Fruit fly (Drosophila melanogaster) whole organism, embryonic: Measurements from ENCODE around the gene Argp.

ENCODE experiments used
- ATbp ChIP-seq: fragments of 200-800 bp; sonication (Bioruptor generic); optimal IDR thresholded peaks from 2 replicates; lab custom pipeline; 2017; ENCODE audit warnings: missing biosample characterization, mild to moderate bottlenecking, missing genetic modification characterization, missing genetic modification reagents
- CG1024 ChIP-seq: fragments of 200-800 bp; sonication (Bioruptor generic); IDR thresholded peaks from 2 replicates; pipeline ENCODE4 v1.3.6; 2022; ENCODE audit warnings: missing biosample characterization, missing genetic modification characterization
- CG10267 ChIP-seq: fragments of 200-800 bp; sonication (Bioruptor generic); optimal IDR thresholded peaks from 2 replicates; lab custom pipeline; 2018; ENCODE audit warnings: missing biosample characterization, mild to moderate bottlenecking, missing genetic modification characterization, moderate library complexity
- CG10565 ChIP-seq: fragments of 200-800 bp; sonication (Bioruptor generic); optimal IDR thresholded peaks from 3 replicates; lab custom pipeline; 2016; ENCODE audit warnings: missing biosample characterization, mild to moderate bottlenecking, missing genetic modification characterization
- CG11723 ChIP-seq: fragments of 200-800 bp; sonication (Bioruptor generic); optimal IDR thresholded peaks from 2 replicates; lab custom pipeline; 2017; ENCODE audit warnings: missing biosample characterization, mild to moderate bottlenecking, missing genetic modification characterization
- CG12219 ChIP-seq: fragments of 200-800 bp; sonication (Bioruptor generic); optimal IDR thresholded peaks from 3 replicates; lab custom pipeline; 2018; ENCODE audit warnings: missing biosample characterization, mild to moderate bottlenecking, missing genetic modification characterization
- CG13624 ChIP-seq: fragments of 200-800 bp; sonication (Bioruptor generic); optimal IDR thresholded peaks from 2 replicates; lab custom pipeline; 2016; ENCODE audit warnings: missing biosample characterization, missing genetic modification characterization
- CG13775 ChIP-seq: fragments of 200-800 bp; sonication (Bioruptor generic); optimal IDR thresholded peaks from 3 replicates; lab custom pipeline; 2017; ENCODE audit warnings: missing biosample characterization, mild to moderate bottlenecking, missing genetic modification characterization
- CG17359 ChIP-seq: fragments of 200-800 bp; sonication (Bioruptor generic); optimal IDR thresholded peaks from 3 replicates; lab custom pipeline; 2018; ENCODE audit warnings: missing biosample characterization, mild to moderate bottlenecking, missing genetic modification characterization, moderate library complexity
- CG17361 ChIP-seq: fragments of 200-800 bp; sonication (Bioruptor generic); IDR thresholded peaks from 3 replicates; pipeline ENCODE4 v1.3.6; 2022; ENCODE audit warnings: missing biosample characterization, missing genetic modification characterization
- CG30020 ChIP-seq: fragments of 200-800 bp; optimal IDR thresholded peaks from 2 replicates; lab custom pipeline; 2019; ENCODE audit warnings: missing biosample characterization, mild to moderate bottlenecking, missing genetic modification characterization, moderate library complexity
- CG3065 ChIP-seq: fragments of 200-800 bp; sonication (Bioruptor generic); optimal IDR thresholded peaks from 2 replicates; lab custom pipeline; 2016; ENCODE audit warnings: missing biosample characterization, missing genetic modification characterization
- CG32772 ChIP-seq: fragments of 200-800 bp; sonication (Bioruptor generic); IDR thresholded peaks from 2 replicates; pipeline ENCODE4 v1.3.6; 2022; ENCODE audit warnings: missing biosample characterization, missing genetic modification characterization
- CG4328 ChIP-seq: fragments of 200-800 bp; sonication (Bioruptor generic); optimal IDR thresholded peaks from 3 replicates; lab custom pipeline; 2017; ENCODE audit warnings: missing biosample characterization, missing genetic modification reagents, missing genetic modification characterization
- CG4360 ChIP-seq: fragments of 200-800 bp; sonication (Bioruptor generic); IDR thresholded peaks from 2 replicates; pipeline ENCODE4 v1.3.6; 2022; ENCODE audit warnings: missing biosample characterization, missing genetic modification characterization
- CG6854 ChIP-seq: fragments of 200-800 bp; sonication (Bioruptor generic); optimal IDR thresholded peaks from 3 replicates; lab custom pipeline; 2017; ENCODE audit warnings: missing biosample characterization, mild to moderate bottlenecking, missing genetic modification characterization
- CG7357 ChIP-seq: fragments of 200-800 bp; sonication (Bioruptor generic); IDR thresholded peaks from 3 replicates; pipeline ENCODE4 v1.3.6; 2022; ENCODE audit warnings: missing biosample characterization, missing genetic modification characterization
- CG7745 ChIP-seq: fragments of 200-800 bp; sonication (Bioruptor generic); optimal IDR thresholded peaks from 2 replicates; lab custom pipeline; 2018; ENCODE audit warnings: missing biosample characterization, mild to moderate bottlenecking, missing genetic modification characterization, moderate library complexity
- CG9727 ChIP-seq: fragments of 200-800 bp; sonication (Bioruptor generic); optimal IDR thresholded peaks from 3 replicates; lab custom pipeline; 2017; ENCODE audit warnings: missing biosample characterization, mild to moderate bottlenecking, missing genetic modification characterization
- CrebB ChIP-seq: fragments of 200-800 bp; sonication (Bioruptor generic); optimal IDR thresholded peaks from 3 replicates; lab custom pipeline; 2018; ENCODE audit warnings: missing biosample characterization, mild to moderate bottlenecking, missing genetic modification characterization
- Eip74EF ChIP-seq, 2 experiments: fragments of 200-800 bp in 1 of 2; fragments of >200 bp in 1 of 2; sonication (Bioruptor generic) in 1 of 2; optimal IDR thresholded peaks; 2 replicates each; lab custom pipeline; 2017 to 2019; ENCODE audit warnings: missing biosample characterization in 2 of 2, missing genetic modification characterization in 2 of 2, mild to moderate bottlenecking in 1 of 2, moderate library complexity in 1 of 2
- HLHmδ ChIP-seq: fragments of 200-800 bp; sonication (Bioruptor generic); optimal IDR thresholded peaks from 2 replicates; lab custom pipeline; 2018; ENCODE audit warnings: missing biosample characterization, mild to moderate bottlenecking, missing genetic modification characterization, moderate library complexity
- HmgD ChIP-seq: fragments of 200-800 bp; sonication (Bioruptor generic); optimal IDR thresholded peaks from 3 replicates; lab custom pipeline; 2016; ENCODE audit warnings: missing biosample characterization, missing genetic modification characterization
- Hr39 ChIP-seq: fragments of >200 bp; optimal IDR thresholded peaks from 2 replicates; lab custom pipeline; 2017
- NfI ChIP-seq: fragments of 200-800 bp; sonication (Bioruptor generic); optimal IDR thresholded peaks from 3 replicates; lab custom pipeline; 2018; ENCODE audit warnings: missing biosample characterization, mild to moderate bottlenecking, missing genetic modification characterization, moderate library complexity
- Oaz ChIP-seq: fragments of 200-800 bp; sonication (Bioruptor generic); IDR thresholded peaks from 2 replicates; pipeline ENCODE4 v1.3.6; 2022; ENCODE audit warnings: missing biosample characterization, missing genetic modification characterization
- Sox100B ChIP-seq: fragments of 200-800 bp; sonication (Bioruptor generic); optimal IDR thresholded peaks from 3 replicates; lab custom pipeline; 2018; ENCODE audit warnings: missing biosample characterization, mild to moderate bottlenecking, missing genetic modification characterization
- Tbp ChIP-seq: fragments of >200 bp; optimal IDR thresholded peaks from 2 replicates; lab custom pipeline; 2018; ENCODE audit warnings: missing biosample characterization, missing genetic modification characterization
- al ChIP-seq: fragments of 200-800 bp; sonication (Bioruptor generic); IDR thresholded peaks from 2 replicates; pipeline ENCODE4 v1.3.6; 2022; ENCODE audit warnings: missing biosample characterization, missing genetic modification characterization
- ash1 ChIP-seq: fragments of 200-800 bp; sonication (Bioruptor generic); optimal IDR thresholded peaks from 2 replicates; lab custom pipeline; 2018; ENCODE audit warnings: missing biosample characterization, mild to moderate bottlenecking, missing genetic modification characterization
- bigmax ChIP-seq: fragments of 200-800 bp; sonication (Bioruptor generic); optimal IDR thresholded peaks from 2 replicates; lab custom pipeline; 2018; ENCODE audit warnings: missing biosample characterization, mild to moderate bottlenecking, missing genetic modification characterization
- br ChIP-seq: fragments of >200 bp; optimal IDR thresholded peaks from 2 replicates; lab custom pipeline; 2017
- chm ChIP-seq: fragments of 200-800 bp; sonication (Bioruptor generic); IDR thresholded peaks from 2 replicates; pipeline ENCODE4 v1.3.6; 2022; ENCODE audit warnings: missing biosample characterization, missing genetic modification characterization
- crc ChIP-seq: fragments of 200-800 bp; sonication (Bioruptor generic); optimal IDR thresholded peaks from 2 replicates; lab custom pipeline; 2016; ENCODE audit warnings: missing biosample characterization, missing genetic modification characterization
- danr ChIP-seq: fragments of 200-800 bp; sonication (Bioruptor generic); IDR thresholded peaks from 2 replicates; pipeline ENCODE4 v1.3.6; 2022; ENCODE audit warnings: missing biosample characterization, missing genetic modification characterization
- eve ChIP-seq, 2 experiments: fragments of >200 bp; optimal IDR thresholded peaks; 2 replicates each; lab custom pipeline; 2017; ENCODE audit warnings: missing biosample characterization in 2 of 2, missing genetic modification characterization in 2 of 2
- ham ChIP-seq: fragments of 200-800 bp; sonication (Bioruptor generic); IDR thresholded peaks from 2 replicates; pipeline ENCODE4 v1.3.6; 2022; ENCODE audit warnings: missing biosample characterization, missing genetic modification characterization
- klu ChIP-seq: fragments of 200-800 bp; sonication (Bioruptor generic); IDR thresholded peaks from 2 replicates; pipeline ENCODE4 v1.3.6; 2022; ENCODE audit warnings: missing biosample characterization, missing genetic modification characterization
- nerfin-1 ChIP-seq: fragments of 200-800 bp; sonication (Bioruptor generic); optimal IDR thresholded peaks from 3 replicates; lab custom pipeline; 2019; ENCODE audit warnings: missing biosample characterization, mild to moderate bottlenecking, missing genetic modification characterization, moderate library complexity
- pb ChIP-seq: fragments of 200-800 bp; sonication (Bioruptor generic); optimal IDR thresholded peaks from 3 replicates; lab custom pipeline; 2016; ENCODE audit warnings: missing biosample characterization, missing genetic modification characterization
- pum ChIP-seq: fragments of 200-800 bp; sonication (Bioruptor generic); optimal IDR thresholded peaks from 2 replicates; lab custom pipeline; 2016; ENCODE audit warnings: missing biosample characterization, missing genetic modification characterization
- sc ChIP-seq, 3 experiments: fragments of >200 bp in 2 of 3; fragments of 200-800 bp in 1 of 3; sonication (Bioruptor generic) in 1 of 3; optimal IDR thresholded peaks; 2 replicates in 2 of 3; 3 replicates in 1 of 3; lab custom pipeline; 2017; ENCODE audit warnings: mild to moderate bottlenecking in 1 of 3, missing biosample characterization in 1 of 3, missing genetic modification characterization in 1 of 3, missing genetic modification reagents in 1 of 3
- sisA ChIP-seq: fragments of 200-800 bp; sonication (Bioruptor generic); IDR thresholded peaks from 2 replicates; pipeline ENCODE4 v1.3.6; 2022; ENCODE audit warnings: missing biosample characterization, missing genetic modification characterization
- toy ChIP-seq: fragments of 200-800 bp; sonication (Bioruptor generic); IDR thresholded peaks from 2 replicates; pipeline ENCODE4 v1.3.6; 2022; ENCODE audit warnings: missing biosample characterization, missing genetic modification characterization
- unc-4 ChIP-seq: fragments of 200-800 bp; sonication (Bioruptor generic); IDR thresholded peaks from 2 replicates; pipeline ENCODE4 v1.3.6; 2022; ENCODE audit warnings: missing biosample characterization, missing genetic modification characterization; ENCODE audit not compliant: partially characterized antibody
- vnd ChIP-seq: fragments of 200-800 bp; sonication (Bioruptor generic); IDR thresholded peaks from 3 replicates; pipeline ENCODE4 v1.3.6; 2022; ENCODE audit warnings: missing biosample characterization, missing genetic modification characterization; ENCODE audit not compliant: partially characterized antibody
- wdn ChIP-seq: fragments of 200-800 bp; sonication (Bioruptor generic); IDR thresholded peaks from 2 replicates; pipeline ENCODE4 v1.3.6; 2022; ENCODE audit warnings: missing biosample characterization, missing genetic modification characterization
- z ChIP-seq: fragments of 200-800 bp; sonication (Bioruptor generic); IDR thresholded peaks from 3 replicates; pipeline ENCODE4 v1.3.6; 2022; ENCODE audit warnings: missing biosample characterization, missing genetic modification characterization
- zen ChIP-seq: fragments of 200-800 bp; sonication (Bioruptor generic); optimal IDR thresholded peaks from 3 replicates; lab custom pipeline; 2018; ENCODE audit warnings: missing biosample characterization, mild to moderate bottlenecking, missing genetic modification characterization, moderate library complexity

Gene Argp

dm6 chr3R:13660924-13661659 lies 48.6 kb downstream of the Argp start, which contains the start of gene B52 (continued):
- TF ChIP-seq CG10565 (GFP tag; lab: Kevin White, UChicago) (no peak), CG11723 (peak; percentile 47), CG6854 (peak; percentile 70), CG4360 (GFP tag; lab: Robert Waterston, UW) (no peak), klu (GFP tag; lab: Robert Waterston, UW) (0 out of 2 replicates have a peak, but pooled peaks have one; percentile 20), Oaz (GFP tag; lab: Robert Waterston, UW) (0 out of 2 replicates have a peak, but pooled peaks have one; percentile 9), CG1024 (GFP tag; lab: Robert Waterston, UW) (peak; percentile 80), CG32772 (GFP tag; lab: Robert Waterston, UW) (peak; percentile 32; the same call in 1 of the 2 replicates), HLHmδ (GFP tag; lab: Kevin White, UChicago) (peak; percentile 90), toy (no peak), CG13775 (GFP tag; lab: Kevin White, UChicago) (peak; percentile 66), wdn (peak; percentile 56; the same call in 1 of the 2 replicates), CG7745 (tag; lab: Kevin White, UChicago) (no peak), HmgD (peak; percentile 45), CG4328 (GFP tag; lab: Kevin White, UChicago) (peak; percentile 69), chm (GFP tag; lab: Robert Waterston, UW) (peak; percentile 80; the same call in 1 of the 2 replicates), nerfin-1 (tag; lab: Kevin White, UChicago) (peak; percentile 75), ham (GFP tag; lab: Robert Waterston, UW) (peak; percentile 54; the same call in 1 of the 2 replicates), CG3065 (GFP tag; lab: Kevin White, UChicago) (peak; percentile 25), Hr39 (lab: Kevin White, UChicago) (no peak), zen (tag; lab: Kevin White, UChicago) (no peak), bigmax (GFP tag; lab: Kevin White, UChicago) (peak; percentile 51), CG13624 (GFP tag; lab: Kevin White, UChicago) (peak; percentile 64), Sox100B (peak; percentile 62), ATbp (peak; percentile 54), crc (GFP tag; lab: Kevin White, UChicago) (peak; percentile 55), eve (GFP tag; optimal IDR thresholded peaks at IDR 0.05; lab: Kevin White, UChicago) (no peak), vnd (GFP tag; lab: Robert Waterston, UW) (0 out of 3 replicates have a peak, but pooled peaks have one; percentile 33), sc (optimal IDR thresholded peaks at IDR 0.05; lab: Kevin White, UChicago) (no peak), sc (GFP tag; optimal IDR thresholded peaks at IDR 0.05; lab: Kevin White, UChicago) (peak; percentile 23), Tbp (no peak), Eip74EF (GFP tag; optimal IDR thresholded peaks at IDR 0.05; lab: Kevin White, UChicago) (no peak), danr (GFP tag; lab: Robert Waterston, UW) (no peak), unc-4 (GFP tag; lab: Robert Waterston, UW) (peak; percentile 45; the same call in 1 of the 2 replicates), ash1 (peak; percentile 25), CG9727 (GFP tag; lab: Kevin White, UChicago) (peak; percentile 68), CG30020 (peak; percentile 89), br (lab: Kevin White, UChicago) (no peak), pum (no peak), NfI (GFP tag; lab: Kevin White, UChicago) (peak; percentile 82), CG7357 (GFP tag; lab: Robert Waterston, UW) (peak; percentile 31; the same call in 1 of the 3 replicates), al (GFP tag; lab: Robert Waterston, UW) (peak; percentile 53; the same call in 1 of the 2 replicates), CG12219 (GFP tag; lab: Kevin White, UChicago) (peak; percentile 62), sisA (GFP tag; lab: Robert Waterston, UW) (peak; percentile 62), CrebB (tag; lab: Kevin White, UChicago) (peak; percentile 80), CG10267 (peak; percentile 37), CG17361 (GFP tag; lab: Robert Waterston, UW) (peak; percentile 78), pb (GFP tag; lab: Kevin White, UChicago) (peak; percentile 85), z (GFP tag; lab: Robert Waterston, UW) (no peak), CG17359 (tag; lab: Kevin White, UChicago) (peak; percentile 53)
